Fruit fly (Drosophila melanogaster) whole organism, embryonic: ENCODE data around the gene CG6023.

Experiments used
- Bdp1 ChIP-seq: fragments of 200-800 bp; sonication (Bioruptor generic); optimal IDR thresholded peaks from 3 replicates; lab custom pipeline; 2016; ENCODE audit warnings: missing biosample characterization, missing genetic modification characterization
- CG10274 ChIP-seq: fragments of 200-800 bp; sonication (Bioruptor generic); optimal IDR thresholded peaks from 3 replicates; lab custom pipeline; 2017; ENCODE audit warnings: missing biosample characterization, mild to moderate bottlenecking, missing genetic modification characterization
- CG13894 ChIP-seq: fragments of 200-800 bp; sonication (Bioruptor generic); optimal IDR thresholded peaks from 3 replicates; lab custom pipeline; 2018; ENCODE audit warnings: missing biosample characterization, mild to moderate bottlenecking, missing genetic modification characterization, moderate library complexity
- CG1603 ChIP-seq: fragments of 200-800 bp; sonication (Bioruptor generic); optimal IDR thresholded peaks from 2 replicates; lab custom pipeline; 2019; ENCODE audit warnings: missing biosample characterization, mild to moderate bottlenecking, missing genetic modification characterization, moderate library complexity
- CG17328 ChIP-seq: fragments of 200-800 bp; sonication (Bioruptor generic); IDR thresholded peaks from 2 replicates; pipeline ENCODE4 v1.3.6; 2022; ENCODE audit warnings: missing biosample characterization, missing genetic modification characterization
- CG17802 ChIP-seq: fragments of 200-800 bp; sonication (Bioruptor generic); optimal IDR thresholded peaks from 2 replicates; lab custom pipeline; 2018; ENCODE audit warnings: missing biosample characterization, mild to moderate bottlenecking, missing genetic modification characterization, moderate library complexity
- CG1832 ChIP-seq: fragments of 200-800 bp; sonication (Bioruptor generic); optimal IDR thresholded peaks from 2 replicates; lab custom pipeline; 2017; ENCODE audit warnings: missing biosample characterization, mild to moderate bottlenecking, missing genetic modification characterization, inconsistent platforms
- CG31365 ChIP-seq: fragments of 200-800 bp; sonication (Bioruptor generic); optimal IDR thresholded peaks from 2 replicates; lab custom pipeline; 2018; ENCODE audit warnings: missing biosample characterization, mild to moderate bottlenecking, missing genetic modification characterization
- CG3163 ChIP-seq: fragments of 200-800 bp; sonication (Bioruptor generic); optimal IDR thresholded peaks from 3 replicates; lab custom pipeline; 2016; ENCODE audit warnings: missing biosample characterization, missing genetic modification characterization
- CG4282 ChIP-seq: fragments of 200-800 bp; sonication (Bioruptor generic); optimal IDR thresholded peaks from 2 replicates; lab custom pipeline; 2016; ENCODE audit warnings: missing biosample characterization, missing genetic modification characterization
- CG5180 ChIP-seq: fragments of 200-800 bp; sonication (Bioruptor generic); optimal IDR thresholded peaks from 3 replicates; lab custom pipeline; 2017; ENCODE audit warnings: missing biosample characterization, missing genetic modification characterization, mild to moderate bottlenecking, moderate library complexity, missing genetic modification reagents
- CG6175 ChIP-seq: fragments of 200-800 bp; sonication (Bioruptor generic); IDR thresholded peaks from 3 replicates; pipeline ENCODE4 v1.3.6; 2022; ENCODE audit warnings: missing biosample characterization, missing genetic modification characterization
- CG6854 ChIP-seq: fragments of 200-800 bp; sonication (Bioruptor generic); optimal IDR thresholded peaks from 3 replicates; lab custom pipeline; 2017; ENCODE audit warnings: missing biosample characterization, mild to moderate bottlenecking, missing genetic modification characterization
- CG7928 ChIP-seq: fragments of 200-800 bp; sonication (Bioruptor generic); optimal IDR thresholded peaks from 2 replicates; lab custom pipeline; 2017; ENCODE audit warnings: missing biosample characterization, mild to moderate bottlenecking, missing genetic modification characterization
- CkIIα-i1 ChIP-seq: fragments of 200-800 bp; sonication (Bioruptor generic); IDR thresholded peaks from 2 replicates; pipeline ENCODE4 v1.3.6; 2022; ENCODE audit warnings: missing biosample characterization, missing genetic modification characterization
- Dp ChIP-seq: fragments of 200-800 bp; sonication (Bioruptor generic); optimal IDR thresholded peaks from 2 replicates; lab custom pipeline; 2018; ENCODE audit warnings: missing biosample characterization, mild to moderate bottlenecking, missing genetic modification characterization, moderate library complexity
- Gsc ChIP-seq: fragments of 200-800 bp; sonication (Bioruptor generic); IDR thresholded peaks from 2 replicates; pipeline ENCODE4 v1.3.6; 2022; ENCODE audit warnings: missing biosample characterization, missing genetic modification characterization
- Gug ChIP-seq: fragments of 200-800 bp; sonication (Bioruptor generic); IDR thresholded peaks from 4 replicates; pipeline ENCODE4 v1.3.6; 2022; ENCODE audit warnings: missing biosample characterization, missing genetic modification characterization
- HHEX ChIP-seq: fragments of 200-800 bp; sonication (Bioruptor generic); optimal IDR thresholded peaks from 3 replicates; lab custom pipeline; 2017; ENCODE audit warnings: missing biosample characterization, mild to moderate bottlenecking, missing genetic modification characterization, missing genetic modification reagents
- HLH54F ChIP-seq: fragments of 200-800 bp; sonication (Bioruptor generic); optimal IDR thresholded peaks from 3 replicates; lab custom pipeline; 2016; ENCODE audit warnings: missing biosample characterization, missing genetic modification characterization
- Hmx ChIP-seq: fragments of 200-800 bp; sonication (Bioruptor generic); optimal IDR thresholded peaks from 2 replicates; lab custom pipeline; 2016; ENCODE audit warnings: missing biosample characterization, missing genetic modification characterization
- Mes4 ChIP-seq: fragments of 200-800 bp; sonication (Bioruptor generic); optimal IDR thresholded peaks from 2 replicates; lab custom pipeline; 2016; ENCODE audit warnings: missing biosample characterization, missing genetic modification characterization
- Nf-YA ChIP-seq: fragments of 200-800 bp; sonication (Bioruptor generic); IDR thresholded peaks from 2 replicates; pipeline ENCODE4 v1.3.6; 2022; ENCODE audit warnings: missing biosample characterization, missing genetic modification characterization
- Xrp1 ChIP-seq: fragments of 200-800 bp; sonication (Bioruptor generic); IDR thresholded peaks from 2 replicates; pipeline ENCODE4 v1.3.6; 2022; ENCODE audit warnings: missing biosample characterization, missing genetic modification characterization
- bsh ChIP-seq, 2 experiments: fragments of 200-800 bp; sonication (Bioruptor generic); optimal IDR thresholded peaks; 2 replicates each; lab custom pipeline; 2017 to 2018; ENCODE audit warnings: mild to moderate bottlenecking in 2 of 2, missing biosample characterization in 2 of 2, missing genetic modification characterization in 2 of 2, moderate library complexity in 1 of 2
- corto ChIP-seq: fragments of 200-800 bp; sonication (Bioruptor generic); optimal IDR thresholded peaks from 2 replicates; lab custom pipeline; 2016; ENCODE audit warnings: missing biosample characterization, mild to moderate bottlenecking, missing genetic modification characterization, moderate library complexity
- crc ChIP-seq: fragments of 200-800 bp; sonication (Bioruptor generic); optimal IDR thresholded peaks from 2 replicates; lab custom pipeline; 2016; ENCODE audit warnings: missing biosample characterization, missing genetic modification characterization
- ewg ChIP-seq: fragments of 200-800 bp; sonication (Bioruptor generic); optimal IDR thresholded peaks from 3 replicates; lab custom pipeline; 2017; ENCODE audit warnings: mild to moderate bottlenecking, missing biosample characterization, missing genetic modification reagents, missing genetic modification characterization
- exex ChIP-seq: fragments of 200-800 bp; sonication (Bioruptor generic); optimal IDR thresholded peaks from 4 replicates; lab custom pipeline; 2018; ENCODE audit warnings: missing biosample characterization, mild to moderate bottlenecking, missing genetic modification characterization, moderate library complexity
- grn ChIP-seq: fragments of 200-800 bp; sonication (Bioruptor generic); optimal IDR thresholded peaks from 3 replicates; lab custom pipeline; 2017; ENCODE audit warnings: missing biosample characterization, missing genetic modification characterization
- jumu ChIP-seq: fragments of 200-800 bp; sonication (Bioruptor generic); optimal IDR thresholded peaks from 3 replicates; lab custom pipeline; 2016; ENCODE audit warnings: missing biosample characterization, missing genetic modification characterization
- lilli ChIP-seq: fragments of 200-800 bp; sonication (Bioruptor generic); optimal IDR thresholded peaks from 3 replicates; lab custom pipeline; 2016; ENCODE audit warnings: missing biosample characterization, missing genetic modification characterization
- lmd ChIP-seq: fragments of 200-800 bp; sonication (Bioruptor generic); IDR thresholded peaks from 2 replicates; pipeline ENCODE4 v1.3.6; 2022; ENCODE audit warnings: missing biosample characterization, missing genetic modification characterization
- phol ChIP-seq: fragments of 200-800 bp; sonication (Bioruptor generic); optimal IDR thresholded peaks from 3 replicates; lab custom pipeline; 2018; ENCODE audit warnings: missing biosample characterization, mild to moderate bottlenecking, missing genetic modification characterization, moderate library complexity
- pnt ChIP-seq: fragments of 200-800 bp; sonication (Bioruptor generic); optimal IDR thresholded peaks from 3 replicates; lab custom pipeline; 2016; ENCODE audit warnings: missing biosample characterization, missing genetic modification characterization
- pros ChIP-seq: fragments of 200-800 bp; sonication (Bioruptor generic); optimal IDR thresholded peaks from 3 replicates; lab custom pipeline; 2019; ENCODE audit warnings: missing biosample characterization, mild to moderate bottlenecking, missing genetic modification characterization, moderate library complexity
- pzg ChIP-seq: fragments of 200-800 bp; sonication (Bioruptor generic); optimal IDR thresholded peaks from 3 replicates; lab custom pipeline; 2018; ENCODE audit warnings: missing biosample characterization, mild to moderate bottlenecking, missing genetic modification characterization, moderate library complexity
- row ChIP-seq: fragments of 200-800 bp; sonication (Bioruptor generic); IDR thresholded peaks from 3 replicates; pipeline ENCODE4 v1.3.6; 2022; ENCODE audit warnings: missing biosample characterization, missing genetic modification characterization
- scrt ChIP-seq: fragments of 200-800 bp; sonication (Bioruptor generic); optimal IDR thresholded peaks from 2 replicates; lab custom pipeline; 2018; ENCODE audit warnings: missing biosample characterization, mild to moderate bottlenecking, missing genetic modification characterization, moderate library complexity
- seq ChIP-seq: fragments of 200-800 bp; sonication (Bioruptor generic); IDR thresholded peaks from 2 replicates; pipeline ENCODE4 v1.3.6; 2022; ENCODE audit warnings: missing biosample characterization, missing genetic modification characterization
- so ChIP-seq: fragments of 200-800 bp; sonication (Bioruptor generic); IDR thresholded peaks from 3 replicates; pipeline ENCODE4 v1.3.6; 2022; ENCODE audit warnings: missing biosample characterization, missing genetic modification characterization
- tgo ChIP-seq: fragments of 200-800 bp; sonication (Bioruptor generic); IDR thresholded peaks from 3 replicates; pipeline ENCODE4 v1.3.6; 2022; ENCODE audit warnings: missing biosample characterization, missing genetic modification characterization
- trh ChIP-seq: fragments of 200-800 bp; sonication (Bioruptor generic); optimal IDR thresholded peaks from 2 replicates; lab custom pipeline; 2016; ENCODE audit warnings: missing biosample characterization, missing genetic modification characterization
- z ChIP-seq: fragments of 200-800 bp; sonication (Bioruptor generic); IDR thresholded peaks from 3 replicates; pipeline ENCODE4 v1.3.6; 2022; ENCODE audit warnings: missing biosample characterization, missing genetic modification characterization
- zen2 ChIP-seq: fragments of 200-800 bp; sonication (Bioruptor generic); IDR thresholded peaks from 3 replicates; pipeline ENCODE4 v1.3.6; 2022; ENCODE audit warnings: missing biosample characterization, missing genetic modification characterization; ENCODE audit not compliant: partially characterized antibody

Gene CG6023

dm6 chrX:18366851-18367649, 46.1 kb upstream of the CG6023 start (continued):
- TF ChIP-seq CG31365 (peak; percentile 37), seq (peak; percentile 81), CG17802 (tag; lab: Kevin White, UChicago) (peak; percentile 16), CG6854 (GFP tag; lab: Kevin White, UChicago) (peak; percentile 67), CkIIα-i1 (GFP tag; lab: Robert Waterston, UW) (no peak), CG13894 (tag; lab: Kevin White, UChicago) (peak; percentile 92), crc (GFP tag; lab: Kevin White, UChicago) (peak; percentile 33), bsh (GFP tag; optimal IDR thresholded peaks at IDR 0.05; lab: Kevin White, UChicago) (peak in 1 of 2 experiments; percentile 57)

- TF ChIP-seq tgo (GFP tag; lab: Robert Waterston, UW), result peak; percentile 22; the same call in 1 of the 3 replicates
- peak; percentile 5 to 25 for TF ChIP-seq bsh (GFP tag; optimal IDR thresholded peaks at IDR 0.05; lab: Kevin White, UChicago)
- peak; percentile 21 for TF ChIP-seq CG1603
- TF ChIP-seq CG1832, result peak; percentile 96
- peak; percentile 53 for TF ChIP-seq row (GFP tag; lab: Robert Waterston, UW)
- peak; percentile 32 for TF ChIP-seq ewg (GFP tag; lab: Kevin White, UChicago)
- no peak for TF ChIP-seq HLH54F (GFP tag; lab: Kevin White, UChicago)
- no peak for TF ChIP-seq Gsc
- TF ChIP-seq Dp (GFP tag; lab: Kevin White, UChicago), result peak; percentile 18
- TF ChIP-seq CG7928 (GFP tag; lab: Kevin White, UChicago), result no peak
- peak; percentile 12 for TF ChIP-seq HHEX (GFP tag; lab: Kevin White, UChicago)
- TF ChIP-seq CG4282 (GFP tag; lab: Kevin White, UChicago), result peak; percentile 7
- TF ChIP-seq pros (GFP tag; lab: Kevin White, UChicago), result peak; percentile 79
- no peak for TF ChIP-seq Bdp1
- peak; percentile 31; the same call in 1 of the 2 replicates for TF ChIP-seq Xrp1
- peak; percentile 2 for TF ChIP-seq scrt (GFP tag; lab: Kevin White, UChicago)
- TF ChIP-seq Hmx (GFP tag; lab: Kevin White, UChicago), result no peak
- no peak for TF ChIP-seq CG5180 (GFP tag; lab: Kevin White, UChicago)
- TF ChIP-seq lmd (GFP tag; lab: Robert Waterston, UW), result peak; percentile 74
- peak; percentile 22; the same call in 1 of the 3 replicates for TF ChIP-seq CG6175 (GFP tag; lab: Robert Waterston, UW)
- peak; percentile 17; the same call in 1 of the 4 replicates for TF ChIP-seq Gug (GFP tag; lab: Robert Waterston, UW)
- no peak for TF ChIP-seq Mes4
- TF ChIP-seq CG10274 (GFP tag; lab: Kevin White, UChicago), result no peak
- TF ChIP-seq jumu (GFP tag; lab: Kevin White, UChicago), result peak; percentile 11
- TF ChIP-seq lilli (GFP tag; lab: Kevin White, UChicago), result peak; percentile 34
- TF ChIP-seq z (GFP tag; lab: Robert Waterston, UW), result peak; percentile 19; the same call in 1 of the 3 replicates
- peak; percentile 55; the same call in 1 of the 3 replicates for TF ChIP-seq zen2 (GFP tag; lab: Robert Waterston, UW)
- TF ChIP-seq trh, result no peak
- TF ChIP-seq phol (tag; lab: Kevin White, UChicago), result peak; percentile 66
- no peak for TF ChIP-seq CkIIα-i1 (GFP tag; lab: Robert Waterston, UW)
- TF ChIP-seq Nf-YA, result no peak
- TF ChIP-seq pzg (GFP tag; lab: Kevin White, UChicago), result peak; percentile 5
- TF ChIP-seq CG3163, result no peak
- TF ChIP-seq corto (GFP tag; lab: Kevin White, UChicago), result peak; percentile 25
- peak; percentile 74 for TF ChIP-seq grn (GFP tag; lab: Kevin White, UChicago)
- TF ChIP-seq so (GFP tag; lab: Robert Waterston, UW), result peak; percentile 32; the same call in 1 of the 3 replicates
- peak; percentile 75 for TF ChIP-seq exex
- peak; percentile 23 for TF ChIP-seq pnt
- TF ChIP-seq CG17328, result 0 out of 2 replicates have a peak, but pooled peaks have one; percentile 17
These were observed 45.2 kb upstream of the CG6023 start, which contains the start of gene CrebB for dm6 chrX:18366033-18366850. Gene CrebB, plus strand, starts transcription at chrX:18366357.
